Worm (Caenorhabditis elegans): ENCODE measurements around the gene sms-1.

ce11 chrIV:11435761-11436160, 62.2 kb downstream of the sms-1 start:
- TF ChIP-seq pqm-1 (tag; optimal IDR thresholded peaks at IDR 0.05) (no peak), aly-2 (tag; optimal IDR thresholded peaks at IDR 0.05) (no peak), skn-1 (tag; optimal IDR thresholded peaks at IDR 0.05) (no peak), tbx-2 (tag; optimal IDR thresholded peaks at IDR 0.05) (no peak), R02D3.7 (tag; optimal IDR thresholded peaks at IDR 0.05) (no peak), ZK546.5 (tag; optimal IDR thresholded peaks at IDR 0.05) (no peak), nhr-12 (tag; optimal IDR thresholded peaks at IDR 0.05) (no peak), mml-1 (tag; optimal IDR thresholded peaks at IDR 0.05) (no peak), fos-1 (tag; optimal IDR thresholded peaks at IDR 0.05) (no peak)
